Worm (Caenorhabditis elegans) whole organism, L3 larva: ENCODE data around the gene ZK632.12.

Source experiments
- aly-2 ChIP-seq: fragments of 150-350 bp; optimal IDR thresholded peaks from 2 replicates; lab custom pipeline; 2014; ENCODE audit warnings: missing biosample characterization, missing genetic modification characterization
- daf-12 ChIP-seq: fragments of 150-350 bp; optimal IDR thresholded peaks from 2 replicates; lab custom pipeline; 2014; ENCODE audit warnings: missing biosample characterization, missing genetic modification reagents, missing genetic modification characterization
- nfya-1 ChIP-seq: sonication (generic microtip); optimal IDR thresholded peaks from 2 replicates; lab custom pipeline; 2017; ENCODE audit warnings: missing genetic modification characterization, mild to moderate bottlenecking, missing compliant biosample characterization, antibody characterized with exemption, moderate library complexity; ENCODE audit not compliant: insufficient read depth
- nhr-237 ChIP-seq: fragments of 150-350 bp; optimal IDR thresholded peaks from 2 replicates; lab custom pipeline; 2014; ENCODE audit warnings: missing biosample characterization, missing genetic modification characterization
- unc-62 ChIP-seq: fragments of 150-350 bp; sonication (generic microtip); optimal IDR thresholded peaks from 4 replicates; lab custom pipeline; 2014; ENCODE audit warnings: missing biosample characterization, missing genetic modification reagents, missing genetic modification characterization

- TF ChIP-seq nhr-237 (tag; lab: Kevin White, UChicago), result no peak
- peak; percentile 21 for TF ChIP-seq nfya-1
- no peak for TF ChIP-seq daf-12 (tag; lab: Kevin White, UChicago)
- TF ChIP-seq unc-62 (GFP tag; lab: Kevin White, UChicago), result no peak
- no peak for TF ChIP-seq aly-2
Observed at ce11 chrIII:9825073-9825828, 5.4 kb upstream of the ZK632.12 start, which contains the start of gene ZK632.9.
